Worm (Caenorhabditis elegans): Measurements from ENCODE around the gene sup-18.

- no peak for TF ChIP-seq ceh-58 (GFP tag; IDR thresholded peaks at IDR 0.05)
- TF ChIP-seq madf-10 (tag; optimal IDR thresholded peaks at IDR 0.05) = no peak
- TF ChIP-seq F10E7.11 (tag; optimal IDR thresholded peaks at IDR 0.05) = no peak
- no peak for TF ChIP-seq sea-2 (GFP tag; IDR thresholded peaks at IDR 0.05)
- no peak for TF ChIP-seq nfyb-1 (GFP tag; IDR thresholded peaks at IDR 0.05)
- TF ChIP-seq him-1 (tag; optimal IDR thresholded peaks at IDR 0.05) = no peak
- no peak for TF ChIP-seq unc-130 (GFP tag; optimal IDR thresholded peaks at IDR 0.05)
- no peak for TF ChIP-seq Y53F4B.3 (GFP tag; IDR thresholded peaks at IDR 0.05)
- no peak for TF ChIP-seq ama-1 (optimal IDR thresholded peaks at IDR 0.05)
- no peak for TF ChIP-seq ama-1 (GFP tag; optimal IDR thresholded peaks at IDR 0.05)
- no peak for TF ChIP-seq dpl-1 (GFP tag; optimal IDR thresholded peaks at IDR 0.05)
These were observed 39.6 kb downstream of the sup-18 start, which contains the start of gene ceh-23 for ce11 chrIII:7838907-7839642.

All from whole organism, young adult.